Worm (Caenorhabditis elegans) whole organism, early embryonic: ENCODE measurements around the gene ntl-4.

Experiments used
- ama-1 ChIP-seq: fragments of 150-350 bp; optimal IDR thresholded peaks from 2 replicates; lab custom pipeline; 2014
- scrt-1 ChIP-seq: fragments of 200-800 bp; sonication (Bioruptor generic); IDR thresholded peaks from 2 replicates; pipeline ENCODE4 v1.3.6; 2022; ENCODE audit warnings: missing genetic modification characterization, missing compliant biosample characterization
- tbx-37 ChIP-seq: fragments of 200-800 bp; sonication (Bioruptor generic); conservative IDR thresholded peaks from 2 replicates; pipeline ENCODE4 v1.3.6; 2022; ENCODE audit warnings: missing genetic modification reagents, missing genetic modification characterization, missing compliant biosample characterization

DNA sequence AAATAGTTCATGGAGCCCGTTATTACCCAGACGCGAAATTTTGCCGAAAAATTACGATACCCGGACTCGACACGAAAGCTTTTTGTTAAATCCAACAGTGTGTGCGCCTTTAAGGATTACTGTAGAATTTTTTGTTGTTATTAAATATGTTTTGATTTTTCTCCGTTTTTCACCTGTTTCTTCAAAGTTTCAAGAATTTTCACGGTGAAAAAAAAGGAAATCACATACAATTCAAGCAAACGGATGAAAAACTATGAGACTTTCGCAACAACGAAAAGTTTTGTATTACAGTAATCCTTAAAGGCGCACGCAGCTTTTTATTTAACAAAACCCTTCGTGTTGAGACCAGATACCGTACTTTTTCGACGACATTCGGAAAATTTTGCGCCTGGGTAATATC lies 43.6 kb downstream of the ntl-4 start:
- TF ChIP-seq tbx-37 (GFP tag; lab: Robert Waterston, UW) (no peak), ama-1 (lab: Kevin White, UChicago) (no peak), scrt-1 (no peak)
